Worm (Caenorhabditis elegans) whole organism, early embryonic: ENCODE results near the gene W04D12.1.

ENCODE experiments used
- ceh-36 ChIP-seq: sonication (generic microtip); optimal IDR thresholded peaks from 2 replicates; lab custom pipeline; 2016; ENCODE audit warnings: missing genetic modification characterization, inconsistent platforms, missing compliant biosample characterization
- flt-1 ChIP-seq: fragments of 200-800 bp; sonication (Bioruptor generic); IDR thresholded peaks from 2 replicates; pipeline ENCODE4 v1.3.6; 2022; ENCODE audit warnings: missing genetic modification characterization, missing compliant biosample characterization

ce11 chrIII:5882284-5882683, 45.6 kb downstream of the W04D12.1 start:
- TF ChIP-seq flt-1 (GFP tag; lab: Robert Waterston, UW) = no peak
- TF ChIP-seq ceh-36 = no peak
